Worm (Caenorhabditis elegans) whole organism, young adult: Measurements from ENCODE around the gene lgc-31.
A peak's percentile ranks its signal among the peaks of the same experiment; 100 is the strongest.

ENCODE experiments used
- B0019.2 ChIP-seq: fragments of 200-800 bp; sonication (Bioruptor generic); conservative IDR thresholded peaks from 2 replicates; pipeline ENCODE4 v1.3.6; 2022; ENCODE audit warnings: missing genetic modification reagents, missing genetic modification characterization, missing compliant biosample characterization
- B0261.1 ChIP-seq: sonication (generic microtip); optimal IDR thresholded peaks from 2 replicates; lab custom pipeline; 2016; ENCODE audit warnings: mild to moderate bottlenecking, missing genetic modification characterization, moderate library complexity, missing compliant biosample characterization
- B0336.3 ChIP-seq: fragments of 200-800 bp; sonication (Bioruptor generic); IDR thresholded peaks from 2 replicates; pipeline ENCODE4 v1.3.6; 2022; ENCODE audit warnings: missing genetic modification characterization, missing compliant biosample characterization
- C17E4.6 ChIP-seq: fragments of 200-800 bp; sonication (Bioruptor generic); IDR thresholded peaks from 2 replicates; pipeline ENCODE4 v1.3.6; 2022; ENCODE audit warnings: missing genetic modification reagents, missing genetic modification characterization, missing compliant biosample characterization
- D2030.7 ChIP-seq: fragments of 200-800 bp; sonication (Bioruptor generic); IDR thresholded peaks from 2 replicates; pipeline ENCODE4 v1.3.6; 2022; ENCODE audit warnings: missing genetic modification reagents, missing genetic modification characterization, missing compliant biosample characterization
- F10E7.11 ChIP-seq: sonication (generic microtip); optimal IDR thresholded peaks from 2 replicates; lab custom pipeline; 2017; ENCODE audit warnings: mild to moderate bottlenecking, missing genetic modification characterization, moderate library complexity, missing compliant biosample characterization
- F23B12.7 ChIP-seq: sonication (generic microtip); optimal IDR thresholded peaks from 2 replicates; lab custom pipeline; 2017; ENCODE audit warnings: missing genetic modification characterization, mild to moderate bottlenecking, missing compliant biosample characterization, antibody characterized with exemption, moderate library complexity; ENCODE audit not compliant: insufficient read depth
- F49E8.2 ChIP-seq: sonication (generic microtip); optimal IDR thresholded peaks from 3 replicates; lab custom pipeline; 2017; ENCODE audit warnings: missing genetic modification characterization, mild to moderate bottlenecking, missing compliant biosample characterization, antibody characterized with exemption, moderate library complexity; ENCODE audit not compliant: insufficient read depth
- Y53G8AR.9 ChIP-seq: fragments of 200-800 bp; sonication (Bioruptor generic); conservative IDR thresholded peaks from 2 replicates; pipeline ENCODE4 v1.3.6; 2022; ENCODE audit warnings: missing genetic modification reagents, missing genetic modification characterization, missing compliant biosample characterization
- Y79H2A.3 ChIP-seq: fragments of 200-800 bp; sonication (Bioruptor generic); conservative IDR thresholded peaks from 2 replicates; pipeline ENCODE4 v1.3.6; 2022; ENCODE audit warnings: missing genetic modification reagents, missing genetic modification characterization, missing compliant biosample characterization
- athp-1 ChIP-seq: sonication (generic microtip); optimal IDR thresholded peaks from 2 replicates; lab custom pipeline; 2017; ENCODE audit warnings: mild to moderate bottlenecking, missing genetic modification characterization, missing compliant biosample characterization
- attf-3 ChIP-seq: fragments of 200-800 bp; sonication (Bioruptor generic); conservative IDR thresholded peaks from 2 replicates; pipeline ENCODE4 v1.3.6; 2022; ENCODE audit warnings: missing genetic modification reagents, missing genetic modification characterization, missing compliant biosample characterization
- attf-5 ChIP-seq: fragments of 200-800 bp; sonication (Bioruptor generic); optimal IDR thresholded peaks from 2 replicates; lab custom pipeline; 2018; ENCODE audit warnings: mild to moderate bottlenecking, missing genetic modification characterization, missing compliant biosample characterization
- attf-6 ChIP-seq: fragments of 200-800 bp; sonication (Bioruptor generic); IDR thresholded peaks from 2 replicates; pipeline ENCODE4 v1.3.6; 2022; ENCODE audit warnings: missing genetic modification reagents, missing genetic modification characterization, missing compliant biosample characterization
- bed-2 ChIP-seq: fragments of 200-800 bp; sonication (Bioruptor generic); IDR thresholded peaks from 2 replicates; pipeline ENCODE4 v1.3.6; 2022; ENCODE audit warnings: missing genetic modification reagents, missing genetic modification characterization, missing compliant biosample characterization
- ceh-100 ChIP-seq: fragments of 200-800 bp; sonication (Bioruptor generic); IDR thresholded peaks from 2 replicates; pipeline ENCODE4 v1.3.6; 2022; ENCODE audit warnings: missing genetic modification reagents, missing genetic modification characterization, missing compliant biosample characterization
- ceh-27 ChIP-seq: fragments of 200-800 bp; sonication (Bioruptor generic); optimal IDR thresholded peaks from 2 replicates; lab custom pipeline; 2018; ENCODE audit warnings: mild to moderate bottlenecking, missing genetic modification characterization, moderate library complexity, missing compliant biosample characterization
- ceh-79 ChIP-seq: sonication (generic microtip); optimal IDR thresholded peaks from 2 replicates; lab custom pipeline; 2017; ENCODE audit warnings: mild to moderate bottlenecking, missing genetic modification characterization, missing compliant biosample characterization
- ceh-91 ChIP-seq: fragments of 200-800 bp; sonication (Bioruptor generic); IDR thresholded peaks from 2 replicates; pipeline ENCODE4 v1.3.6; 2022; ENCODE audit warnings: missing genetic modification reagents, missing genetic modification characterization, missing compliant biosample characterization
- dox-1 ChIP-seq: fragments of 200-800 bp; sonication (Bioruptor generic); IDR thresholded peaks from 2 replicates; pipeline ENCODE4 v1.3.6; 2022; ENCODE audit warnings: missing genetic modification reagents, missing genetic modification characterization, missing compliant biosample characterization
- dpl-1 ChIP-seq: fragments of 150-350 bp; optimal IDR thresholded peaks from 2 replicates; lab custom pipeline; 2014; ENCODE audit warnings: missing biosample characterization, missing genetic modification reagents, missing genetic modification characterization
- efl-1 ChIP-seq: fragments of 150-350 bp; optimal IDR thresholded peaks from 2 replicates; lab custom pipeline; 2014; ENCODE audit warnings: missing biosample characterization, missing genetic modification reagents, missing genetic modification characterization
- gei-17 ChIP-seq: fragments of 200-800 bp; sonication (Bioruptor generic); optimal IDR thresholded peaks from 2 replicates; lab custom pipeline; 2018; ENCODE audit warnings: mild to moderate bottlenecking, missing genetic modification characterization, missing compliant biosample characterization
- him-1 ChIP-seq: sonication (generic microtip); optimal IDR thresholded peaks from 2 replicates; lab custom pipeline; 2016; ENCODE audit warnings: missing genotype, missing genetic modification reagents, missing genetic modification characterization, missing compliant biosample characterization
- hmg-1.2 ChIP-seq: fragments of 200-800 bp; sonication (Bioruptor generic); IDR thresholded peaks from 2 replicates; pipeline ENCODE4 v1.3.6; 2022; ENCODE audit warnings: missing genetic modification reagents, missing genetic modification characterization, missing compliant biosample characterization
- hmg-20 ChIP-seq: fragments of 200-800 bp; sonication (Bioruptor generic); IDR thresholded peaks from 2 replicates; pipeline ENCODE4 v1.3.6; 2022; ENCODE audit warnings: missing genetic modification reagents, missing genetic modification characterization, missing compliant biosample characterization
- hsf-1 ChIP-seq: fragments of 200-800 bp; sonication (Bioruptor generic); IDR thresholded peaks from 2 replicates; pipeline ENCODE4 v1.3.6; 2022; ENCODE audit warnings: missing genetic modification reagents, missing genetic modification characterization, missing compliant biosample characterization
- lag-1 ChIP-seq: fragments of 200-800 bp; sonication (Bioruptor generic); IDR thresholded peaks from 2 replicates; pipeline ENCODE4 v1.3.6; 2022; ENCODE audit warnings: missing genetic modification reagents, missing genetic modification characterization, missing compliant biosample characterization
- lin-35 ChIP-seq, 3 experiments: fragments of 150-350 bp in 2 of 3; sonication (generic microtip) in 1 of 3; optimal IDR thresholded peaks; 2 replicates each; lab custom pipeline; 2014 to 2018; ENCODE audit warnings: missing biosample characterization in 3 of 3, missing genetic modification characterization in 3 of 3, missing genetic modification reagents in 3 of 3
- lin-40 ChIP-seq: sonication (generic microtip); optimal IDR thresholded peaks from 2 replicates; lab custom pipeline; 2016; ENCODE audit warnings: missing genetic modification characterization, mild to moderate bottlenecking, missing compliant biosample characterization, missing genotype, missing genetic modification reagents
- madf-3 ChIP-seq: fragments of 200-800 bp; sonication (Bioruptor generic); IDR thresholded peaks from 2 replicates; pipeline ENCODE4 v1.3.6; 2022; ENCODE audit warnings: missing genetic modification reagents, missing genetic modification characterization, missing compliant biosample characterization
- madf-6 ChIP-seq: fragments of 200-800 bp; sonication (Bioruptor generic); IDR thresholded peaks from 2 replicates; pipeline ENCODE4 v1.3.6; 2022; ENCODE audit warnings: missing genetic modification reagents, missing genetic modification characterization, missing compliant biosample characterization
- madf-8 ChIP-seq: fragments of 200-800 bp; sonication (Bioruptor generic); conservative IDR thresholded peaks from 2 replicates; pipeline ENCODE4 v1.3.6; 2022; ENCODE audit warnings: missing genetic modification reagents, missing genetic modification characterization, missing compliant biosample characterization
- mcd-1 ChIP-seq: fragments of 200-800 bp; sonication (Bioruptor generic); IDR thresholded peaks from 2 replicates; pipeline ENCODE4 v1.3.6; 2022; ENCODE audit warnings: missing genetic modification reagents, missing genetic modification characterization, missing compliant biosample characterization
- mel-28 ChIP-seq: sonication (generic microtip); optimal IDR thresholded peaks from 2 replicates; lab custom pipeline; 2016; ENCODE audit warnings: borderline replicate concordance, mild to moderate bottlenecking, missing genetic modification characterization, missing compliant biosample characterization
- mes-4 ChIP-seq: sonication (generic microtip); optimal IDR thresholded peaks from 2 replicates; lab custom pipeline; 2016; ENCODE audit warnings: missing genotype, missing genetic modification characterization, missing compliant biosample characterization
- nfyb-1 ChIP-seq: fragments of 200-800 bp; sonication (Bioruptor generic); IDR thresholded peaks from 2 replicates; pipeline ENCODE4 v1.3.6; 2022; ENCODE audit warnings: missing genetic modification reagents, missing genetic modification characterization, missing compliant biosample characterization
- pbrm-1 ChIP-seq: fragments of 200-800 bp; sonication (Bioruptor generic); IDR thresholded peaks from 2 replicates; pipeline ENCODE4 v1.3.6; 2022; ENCODE audit warnings: missing genetic modification reagents, missing genetic modification characterization, missing compliant biosample characterization
- rcor-1 ChIP-seq: fragments of 200-800 bp; sonication (Bioruptor generic); IDR thresholded peaks from 2 replicates; pipeline ENCODE4 v1.3.6; 2022; ENCODE audit warnings: missing genetic modification reagents, missing genetic modification characterization, missing compliant biosample characterization
- snpc-1.1 ChIP-seq: sonication (generic microtip); optimal IDR thresholded peaks from 2 replicates; lab custom pipeline; 2017; ENCODE audit warnings: missing genetic modification characterization, mild to moderate bottlenecking, missing compliant biosample characterization, antibody characterized with exemption, moderate library complexity, missing genotype, missing genetic modification reagents; ENCODE audit not compliant: insufficient read depth
- snpc-1.3 ChIP-seq: sonication (generic microtip); optimal IDR thresholded peaks from 2 replicates; lab custom pipeline; 2017; ENCODE audit warnings: missing genetic modification characterization, mild to moderate bottlenecking, missing compliant biosample characterization, antibody characterized with exemption, moderate library complexity, missing genotype, missing genetic modification reagents; ENCODE audit not compliant: insufficient read depth
- tbp1 ChIP-seq: fragments of 200-800 bp; sonication (Bioruptor generic); optimal IDR thresholded peaks from 2 replicates; lab custom pipeline; 2018; ENCODE audit warnings: mild to moderate bottlenecking, missing genetic modification characterization, missing compliant biosample characterization
- tlf-1 ChIP-seq: fragments of 200-800 bp; sonication (Bioruptor generic); optimal IDR thresholded peaks from 2 replicates; lab custom pipeline; 2018; ENCODE audit warnings: mild to moderate bottlenecking, missing genetic modification characterization, missing compliant biosample characterization
- xnd-1 ChIP-seq: sonication (generic microtip); optimal IDR thresholded peaks from 2 replicates; lab custom pipeline; 2016; ENCODE audit warnings: missing genotype, missing genetic modification reagents, missing genetic modification characterization, missing compliant biosample characterization
- ztf-18 ChIP-seq: sonication (generic microtip); optimal IDR thresholded peaks from 2 replicates; lab custom pipeline; 2016; ENCODE audit warnings: missing genotype, mild to moderate bottlenecking, missing genetic modification characterization, missing compliant biosample characterization
- ztf-28 ChIP-seq: fragments of 200-800 bp; sonication (Bioruptor generic); IDR thresholded peaks from 2 replicates; pipeline ENCODE4 v1.3.6; 2022; ENCODE audit warnings: missing genetic modification reagents, missing genetic modification characterization, missing compliant biosample characterization
- ztf-3 ChIP-seq: fragments of 200-800 bp; sonication (Bioruptor generic); optimal IDR thresholded peaks from 2 replicates; lab custom pipeline; 2018; ENCODE audit warnings: mild to moderate bottlenecking, missing genetic modification characterization, missing compliant biosample characterization

lgc-31 gene

DNA sequence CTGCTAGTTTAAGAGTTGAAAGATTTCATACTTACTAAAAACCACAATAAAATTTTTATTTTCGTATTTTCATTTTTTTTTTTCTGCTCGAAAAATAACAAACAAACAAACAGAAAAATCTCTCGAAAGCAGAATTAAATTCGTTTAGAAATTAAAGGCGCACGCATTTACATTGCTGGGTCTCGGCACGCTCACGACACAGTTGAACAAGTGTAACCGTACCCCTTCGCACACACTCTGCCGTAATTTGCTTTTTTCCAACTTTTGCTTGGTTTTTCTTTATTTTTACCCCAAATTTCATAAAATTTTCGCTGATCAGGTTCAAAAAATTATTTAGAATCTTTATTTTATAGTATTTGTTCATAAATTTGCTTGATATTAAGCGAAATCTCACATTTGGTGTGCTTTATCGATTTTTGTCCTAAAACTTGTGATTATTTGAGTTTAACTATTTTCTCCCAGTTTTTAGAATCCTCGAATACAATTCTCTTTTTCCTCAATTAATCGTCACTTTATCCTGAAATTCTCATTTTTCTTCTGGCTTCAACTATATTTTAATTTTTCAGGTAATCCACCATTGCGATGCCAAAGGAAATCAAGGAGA, 10.1 kb downstream of the lgc-31 start, which contains the start of gene rpl-38 (continued):
- TF ChIP-seq lag-1 (no peak), madf-6 (peak; percentile 91), snpc-1.3 (peak; percentile 85), madf-8 (GFP tag; lab: Robert Waterston, UW) (peak; percentile 49), mel-28 (peak; percentile 2), D2030.7 (GFP tag; lab: Robert Waterston, UW) (peak; percentile 84), nfyb-1 (peak; percentile 85), efl-1 (GFP tag; lab: Kevin White, UChicago) (peak; percentile 58), ceh-91 (GFP tag; lab: Robert Waterston, UW) (peak; percentile 66), hmg-20 (GFP tag; lab: Robert Waterston, UW) (peak; percentile 19; the same call in 1 of the 2 replicates), lin-40 (tag; lab: Kevin White, UChicago) (peak; percentile 78), attf-5 (GFP tag; lab: Kevin White, UChicago) (peak; percentile 11), ztf-18 (tag; lab: Kevin White, UChicago) (peak; percentile 31), Y53G8AR.9 (GFP tag; lab: Robert Waterston, UW) (peak; percentile 79), madf-3 (GFP tag; lab: Robert Waterston, UW) (peak; percentile 58; the same call in 1 of the 2 replicates), ceh-27 (GFP tag; lab: Kevin White, UChicago) (peak; percentile 62), snpc-1.1 (tag; lab: Kevin White, UChicago) (peak; percentile 63), ceh-79 (tag; lab: Kevin White, UChicago) (no peak), ztf-3 (GFP tag; lab: Kevin White, UChicago) (no peak), attf-3 (GFP tag; lab: Robert Waterston, UW) (peak; percentile 67), ceh-100 (GFP tag; lab: Robert Waterston, UW) (peak; percentile 38; the same call in 1 of the 2 replicates), pbrm-1 (GFP tag; lab: Robert Waterston, UW) (peak; percentile 90), F23B12.7 (tag; lab: Kevin White, UChicago) (peak; percentile 78), mes-4 (no peak), B0336.3 (GFP tag; lab: Robert Waterston, UW) (peak; percentile 40; the same call in 1 of the 2 replicates), C17E4.6 (0 out of 2 replicates have a peak, but pooled peaks have one; percentile 45), bed-2 (GFP tag; lab: Robert Waterston, UW) (no peak), Y79H2A.3 (no peak), dpl-1 (peak; percentile 52), him-1 (tag; lab: Kevin White, UChicago) (peak; percentile 76), lin-35 (GFP tag; optimal IDR thresholded peaks at IDR 0.05; lab: Kevin White, UChicago) (peak in 1 of 3 experiments; percentile 81), gei-17 (no peak), tlf-1 (peak; percentile 63), xnd-1 (tag; lab: Kevin White, UChicago) (peak; percentile 70), hmg-1.2 (GFP tag; lab: Robert Waterston, UW) (peak; percentile 63), B0019.2 (peak; percentile 37; the same call in 1 of the 2 replicates), hsf-1 (GFP tag; lab: Robert Waterston, UW) (peak; percentile 60; the same call in 1 of the 2 replicates), mcd-1 (GFP tag; lab: Robert Waterston, UW) (peak; percentile 75), F10E7.11 (tag; lab: Kevin White, UChicago) (no peak), tbp1 (peak; percentile 70), attf-6 (GFP tag; lab: Robert Waterston, UW) (peak; percentile 46; the same call in 1 of the 2 replicates), ztf-28 (no peak), F49E8.2 (tag; lab: Kevin White, UChicago) (peak; percentile 75), rcor-1 (GFP tag; lab: Robert Waterston, UW) (peak; percentile 75), dox-1 (GFP tag; lab: Robert Waterston, UW) (peak; percentile 66), athp-1 (tag; lab: Kevin White, UChicago) (no peak), B0261.1 (tag; lab: Kevin White, UChicago) (peak; percentile 46)
- TF ChIP-seq, all 124 proteins: peak for 49
